Worm (Caenorhabditis elegans) whole organism, L2 larva: ENCODE measurements around the gene ergi-3.

Experiments
- C34F6.9 ChIP-seq: fragments of 150-350 bp; optimal IDR thresholded peaks from 2 replicates; lab custom pipeline; 2014; ENCODE audit warnings: missing biosample characterization, missing genetic modification characterization
- Y55F3AM.14 ChIP-seq: fragments of 200-800 bp; sonication (Bioruptor generic); optimal IDR thresholded peaks from 2 replicates; lab custom pipeline; 2018; ENCODE audit warnings: mild to moderate bottlenecking, missing genetic modification characterization, missing compliant biosample characterization
- ZK546.5 ChIP-seq: sonication (generic microtip); optimal IDR thresholded peaks from 2 replicates; lab custom pipeline; 2017; ENCODE audit warnings: missing biosample characterization, missing genetic modification characterization
- alr-1 ChIP-seq: fragments of 150-350 bp; optimal IDR thresholded peaks from 2 replicates; lab custom pipeline; 2014; ENCODE audit warnings: missing biosample characterization, missing genetic modification characterization
- ceh-16 ChIP-seq: fragments of 150-350 bp; optimal IDR thresholded peaks from 2 replicates; lab custom pipeline; 2014; ENCODE audit warnings: missing biosample characterization, missing genetic modification characterization
- crh-2 ChIP-seq: sonication (generic microtip); optimal IDR thresholded peaks from 2 replicates; lab custom pipeline; 2017; ENCODE audit warnings: missing biosample characterization, missing genetic modification characterization
- dmd-4 ChIP-seq: sonication (generic microtip); optimal IDR thresholded peaks from 2 replicates; lab custom pipeline; 2017; ENCODE audit warnings: missing biosample characterization, missing genetic modification characterization
- egl-27 ChIP-seq: sonication (generic microtip); optimal IDR thresholded peaks from 3 replicates; lab custom pipeline; 2017; ENCODE audit warnings: missing biosample characterization, missing genetic modification reagents, missing genetic modification characterization
- fos-1 ChIP-seq: fragments of 150-350 bp; optimal IDR thresholded peaks from 2 replicates; lab custom pipeline; 2014; ENCODE audit warnings: missing biosample characterization, missing genetic modification characterization
- lsy-2 ChIP-seq, 2 experiments: fragments of 150-350 bp in 1 of 2; sonication (generic microtip) in 1 of 2; optimal IDR thresholded peaks; 2 replicates each; lab custom pipeline; 2014 to 2017; ENCODE audit warnings: missing biosample characterization in 2 of 2, missing genetic modification characterization in 2 of 2
- mab-5 ChIP-seq: fragments of 150-350 bp; optimal IDR thresholded peaks from 2 replicates; lab custom pipeline; 2014; ENCODE audit warnings: missing biosample characterization, missing genetic modification characterization
- mbf-1 ChIP-seq: sonication (generic microtip); optimal IDR thresholded peaks from 2 replicates; lab custom pipeline; 2017; ENCODE audit warnings: missing biosample characterization, missing genetic modification characterization
- mdl-1 ChIP-seq, 2 experiments: fragments of 150-350 bp in 1 of 2; sonication (generic microtip) in 1 of 2; optimal IDR thresholded peaks; 2 replicates each; lab custom pipeline; 2017; ENCODE audit warnings: missing biosample characterization in 2 of 2, missing genetic modification characterization in 2 of 2
- nhr-10 ChIP-seq: sonication (generic microtip); optimal IDR thresholded peaks from 2 replicates; lab custom pipeline; 2017; ENCODE audit warnings: missing biosample characterization, missing genetic modification characterization
- nhr-11 ChIP-seq: fragments of 150-350 bp; optimal IDR thresholded peaks from 2 replicates; lab custom pipeline; 2014; ENCODE audit warnings: missing biosample characterization, missing genetic modification characterization
- nhr-12 ChIP-seq: fragments of 150-350 bp; optimal IDR thresholded peaks from 2 replicates; lab custom pipeline; 2014; ENCODE audit warnings: missing biosample characterization, missing genetic modification characterization
- nhr-129 ChIP-seq: fragments of 150-350 bp; optimal IDR thresholded peaks from 2 replicates; lab custom pipeline; 2014; ENCODE audit warnings: missing biosample characterization, missing genetic modification characterization
- nhr-23 ChIP-seq: fragments of 150-350 bp; optimal IDR thresholded peaks from 2 replicates; lab custom pipeline; 2014; ENCODE audit warnings: missing biosample characterization, missing genetic modification reagents, missing genetic modification characterization
- nhr-237 ChIP-seq: fragments of 150-350 bp; optimal IDR thresholded peaks from 2 replicates; lab custom pipeline; 2014; ENCODE audit warnings: missing biosample characterization, missing genetic modification characterization
- nhr-25 ChIP-seq: fragments of 150-350 bp; sonication (generic microtip); optimal IDR thresholded peaks from 3 replicates; lab custom pipeline; 2014; ENCODE audit warnings: missing biosample characterization, missing genetic modification characterization
- nhr-6 ChIP-seq: fragments of 150-350 bp; optimal IDR thresholded peaks from 2 replicates; lab custom pipeline; 2014; ENCODE audit warnings: missing biosample characterization, missing genetic modification characterization
- sem-4 ChIP-seq: fragments of 150-350 bp; optimal IDR thresholded peaks from 2 replicates; lab custom pipeline; 2014; ENCODE audit warnings: missing biosample characterization, missing genetic modification reagents, missing genetic modification characterization
- sma-3 ChIP-seq: sonication (generic microtip); optimal IDR thresholded peaks from 2 replicates; lab custom pipeline; 2016; ENCODE audit warnings: missing genetic modification reagents, missing genetic modification characterization, missing compliant biosample characterization
- sma-9 ChIP-seq, 2 experiments: fragments of 150-350 bp in 1 of 2; sonication (generic microtip) in 1 of 2; optimal IDR thresholded peaks; 2 replicates each; lab custom pipeline; 2014 to 2016; ENCODE audit warnings: missing genetic modification characterization in 2 of 2, mild to moderate bottlenecking in 1 of 2, missing biosample characterization in 1 of 2, missing compliant biosample characterization in 1 of 2, missing genetic modification reagents in 1 of 2, moderate library complexity in 1 of 2
- snpc-4 ChIP-seq: fragments of 150-350 bp; optimal IDR thresholded peaks from 2 replicates; lab custom pipeline; 2014; ENCODE audit warnings: missing biosample characterization, missing genetic modification characterization
- unc-39 ChIP-seq: fragments of 150-350 bp; optimal IDR thresholded peaks from 2 replicates; lab custom pipeline; 2014; ENCODE audit warnings: missing biosample characterization, missing genetic modification characterization
- unc-55 ChIP-seq: fragments of 150-350 bp; sonication (generic microtip); optimal IDR thresholded peaks from 3 replicates; lab custom pipeline; 2014; ENCODE audit warnings: missing biosample characterization, missing genetic modification reagents, missing genetic modification characterization
- unc-62 ChIP-seq: fragments of 150-350 bp; optimal IDR thresholded peaks from 2 replicates; lab custom pipeline; 2014; ENCODE audit warnings: missing biosample characterization, missing genetic modification reagents, missing genetic modification characterization
- zag-1 ChIP-seq: fragments of 150-350 bp; optimal IDR thresholded peaks from 2 replicates; lab custom pipeline; 2014; ENCODE audit warnings: missing biosample characterization, missing genetic modification characterization
- ztf-11 ChIP-seq: sonication (generic microtip); optimal IDR thresholded peaks from 2 replicates; lab custom pipeline; 2017; ENCODE audit warnings: missing biosample characterization, missing genetic modification characterization

Gene ergi-3

ce11 chrX:15657773-15658172, 41.2 kb upstream of the ergi-3 start:
- TF ChIP-seq nhr-12 = no peak
- TF ChIP-seq nhr-11 (tag; lab: Kevin White, UChicago) = no peak
- TF ChIP-seq C34F6.9 (tag; lab: Kevin White, UChicago) = peak; percentile 28
- TF ChIP-seq lsy-2 (tag; optimal IDR thresholded peaks at IDR 0.05; lab: Kevin White, UChicago) = peak in 1 of 2 experiments; percentile 10
- no peak for TF ChIP-seq sem-4 (tag; lab: Kevin White, UChicago)
- no peak for TF ChIP-seq unc-39 (tag; lab: Kevin White, UChicago)
- TF ChIP-seq mab-5 (tag; lab: Kevin White, UChicago) = no peak

DNA sequence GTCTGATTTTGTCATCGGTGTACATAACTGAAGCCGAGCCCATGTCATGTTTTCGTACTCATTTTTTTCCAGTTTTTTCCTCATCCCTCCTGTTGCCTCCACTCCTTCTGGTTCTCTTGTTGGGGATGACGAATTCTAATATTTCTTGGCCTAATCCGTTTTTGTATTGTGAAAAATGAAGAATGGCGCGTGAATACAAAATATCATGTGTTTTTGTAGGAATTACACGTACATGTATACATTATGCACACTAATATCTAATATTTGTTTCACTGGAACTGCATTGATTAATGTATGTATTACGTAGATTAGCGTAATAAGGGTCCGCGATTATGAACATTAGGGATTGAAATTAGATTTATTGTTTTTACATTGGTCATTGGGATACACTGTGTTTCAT, 39.1 kb upstream of the ergi-3 start:
- TF ChIP-seq unc-55 (GFP tag; lab: Kevin White, UChicago) (peak; percentile 24), sem-4 (tag; lab: Kevin White, UChicago) (no peak)

DNA sequence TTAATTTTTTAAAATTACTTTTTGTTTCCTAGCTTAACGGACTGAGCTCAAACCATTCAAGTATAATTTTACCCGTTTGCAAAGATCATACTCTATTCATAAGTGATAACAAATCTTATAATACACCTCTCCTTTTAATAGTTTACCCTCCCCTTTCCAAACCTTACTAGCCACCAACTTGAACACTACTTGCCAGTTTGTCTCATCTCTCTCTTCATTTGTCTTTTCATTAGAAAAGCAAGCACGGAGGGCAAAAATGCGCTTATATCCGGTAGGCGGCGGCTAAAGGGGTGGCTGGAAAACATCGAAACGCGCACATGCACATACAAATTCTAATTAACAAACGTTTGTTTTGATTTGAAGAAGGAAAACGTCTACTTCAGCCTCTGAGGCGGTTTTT, 38.4 kb upstream of the ergi-3 start:
- TF ChIP-seq nhr-10 (tag; lab: Kevin White, UChicago) (no peak), Y55F3AM.14 (GFP tag; lab: Kevin White, UChicago) (no peak), mdl-1 (tag; optimal IDR thresholded peaks at IDR 0.05; lab: Kevin White, UChicago) (no peak), nhr-237 (tag; lab: Kevin White, UChicago) (no peak), mab-5 (tag; lab: Kevin White, UChicago) (no peak), zag-1 (tag; lab: Kevin White, UChicago) (no peak), sma-3 (no peak), sma-9 (GFP tag; optimal IDR thresholded peaks at IDR 0.05; lab: Kevin White, UChicago) (no peak), sma-9 (tag; optimal IDR thresholded peaks at IDR 0.05; lab: Kevin White, UChicago) (no peak), alr-1 (tag; lab: Kevin White, UChicago) (no peak), nhr-6 (tag; lab: Kevin White, UChicago) (no peak), unc-55 (GFP tag; lab: Kevin White, UChicago) (no peak), ceh-16 (tag; lab: Kevin White, UChicago) (no peak), fos-1 (no peak), nhr-129 (tag; lab: Kevin White, UChicago) (no peak), unc-62 (GFP tag; lab: Kevin White, UChicago) (no peak), nhr-25 (tag; lab: Kevin White, UChicago) (no peak), nhr-23 (tag; lab: Kevin White, UChicago) (no peak), crh-2 (tag; lab: Kevin White, UChicago) (no peak), mbf-1 (tag; lab: Kevin White, UChicago) (no peak), sem-4 (tag; lab: Kevin White, UChicago) (no peak)

ce11 chrX:15653196-15653595, 36.6 kb upstream of the ergi-3 start:
- no peak for TF ChIP-seq zag-1 (tag; lab: Kevin White, UChicago)
- TF ChIP-seq ztf-11 = no peak
- TF ChIP-seq unc-55 (GFP tag; lab: Kevin White, UChicago) = peak; percentile 77
- peak in 1 of 2 experiments; percentile 6 for TF ChIP-seq lsy-2 (tag; optimal IDR thresholded peaks at IDR 0.05; lab: Kevin White, UChicago)
- TF ChIP-seq nhr-6 (tag; lab: Kevin White, UChicago) = no peak
- TF ChIP-seq ceh-16 (tag; lab: Kevin White, UChicago) = no peak
- peak; percentile 6 for TF ChIP-seq crh-2 (tag; lab: Kevin White, UChicago)
- no peak for TF ChIP-seq unc-62 (GFP tag; lab: Kevin White, UChicago)
- TF ChIP-seq ZK546.5 = no peak
- TF ChIP-seq C34F6.9 (tag; lab: Kevin White, UChicago) = peak; percentile 17
- TF ChIP-seq egl-27 (tag; lab: Kevin White, UChicago) = no peak

DNA sequence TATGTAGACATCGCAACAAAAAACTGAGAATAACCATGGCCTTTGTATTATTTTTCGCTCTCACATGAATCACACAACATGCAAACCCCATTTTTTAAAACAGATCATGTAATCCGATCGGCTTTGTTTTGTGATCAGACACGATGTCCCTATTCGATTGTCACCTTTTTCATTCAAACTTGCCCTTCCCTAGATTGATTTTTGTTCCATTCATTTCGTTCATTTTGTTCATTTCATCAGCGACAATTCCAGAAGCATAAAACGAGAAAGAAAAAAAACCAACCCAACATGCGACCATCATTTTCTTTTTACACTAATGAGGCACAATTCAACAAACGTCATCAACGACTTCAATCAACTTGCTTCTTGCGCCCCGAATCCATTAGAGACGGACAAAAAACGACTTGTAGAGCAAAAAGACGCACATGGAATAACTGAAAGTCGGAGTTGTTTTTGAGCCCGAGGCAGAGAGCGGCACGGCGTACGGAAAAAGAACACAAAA, 34.4 kb upstream of the ergi-3 start, which contains the start of gene F59D12.3:
F59D12.3 (minus strand) TSS at position 51 of the 502 bp plus-strand sequence.
- TF ChIP-seq mab-5 (tag; lab: Kevin White, UChicago) (no peak), unc-39 (tag; lab: Kevin White, UChicago) (no peak)
- TF ChIP-seq, all 48 proteins: peak for 0

DNA sequence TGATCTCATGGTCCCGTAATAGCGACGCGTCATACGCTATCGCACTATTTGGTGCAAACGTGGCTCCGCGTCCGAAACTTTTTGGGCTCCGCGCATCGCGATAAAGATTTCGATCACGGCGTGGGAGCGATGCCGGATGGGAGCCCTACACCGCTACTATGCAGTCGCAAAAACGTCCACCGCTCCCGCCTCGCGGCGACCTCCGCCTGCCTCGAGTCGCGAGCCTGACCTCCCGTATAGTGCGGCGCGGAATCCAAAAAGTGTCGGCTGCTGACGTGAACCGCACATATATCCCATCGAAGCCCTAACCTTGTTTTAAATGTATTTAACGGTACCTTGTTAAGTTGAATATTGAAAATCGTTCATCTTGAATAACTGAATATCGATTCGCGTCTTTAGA, 33.9 kb upstream of the ergi-3 start:
- TF ChIP-seq dmd-4 = no peak
- TF ChIP-seq snpc-4 (tag; lab: Kevin White, UChicago) = peak; percentile 1
